In the genomic region with DNA sequence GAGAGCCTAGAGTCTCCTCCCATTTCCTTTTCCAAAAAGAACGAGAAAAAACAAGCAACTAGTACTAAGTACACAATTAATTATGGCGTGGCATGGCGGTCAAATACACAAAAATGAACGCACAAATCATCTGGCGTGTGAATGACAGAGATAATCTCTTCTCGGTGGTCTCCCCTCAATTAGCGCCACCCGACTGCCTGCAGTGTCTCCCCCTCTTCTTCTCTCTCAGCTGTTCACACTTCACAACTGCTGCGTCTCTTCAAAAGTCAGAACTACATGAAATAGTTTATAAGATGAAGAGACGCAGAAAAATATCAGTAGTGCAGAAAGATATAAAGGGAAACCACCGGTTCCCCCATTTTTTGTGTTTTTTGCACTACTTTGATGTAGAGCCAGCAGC, we compare ENCODE assay signal across 4 worm cellular contexts.
TF ChIP-seq lines count a peak whose summit lies in the region.

No protein-coding gene starts in this region.

TF ChIP-seq in whole organism, L2 larva, 48 proteins besides CTCF, POLR2A, EP300 and RAD21 (continues in another document):
- TF ChIP-seq zag-1 (tag; optimal IDR thresholded peaks at IDR 0.05; lab: Kevin White, UChicago) (peak; percentile 11), ZK546.5 (tag; optimal IDR thresholded peaks at IDR 0.05; lab: Kevin White, UChicago) (no peak), snpc-4 (tag; optimal IDR thresholded peaks at IDR 0.05; lab: Kevin White, UChicago) (peak; percentile 17), gmeb-1 (tag; optimal IDR thresholded peaks at IDR 0.05; lab: Kevin White, UChicago) (peak; percentile 32), Y55F3AM.14 (GFP tag; optimal IDR thresholded peaks at IDR 0.05; lab: Kevin White, UChicago) (no peak), lsy-2 (tag; optimal IDR thresholded peaks at IDR 0.05; lab: Kevin White, UChicago) (peak in 1 of 2 experiments; percentile 42), mab-5 (tag; optimal IDR thresholded peaks at IDR 0.05; lab: Kevin White, UChicago) (peak; percentile 63), crh-2 (tag; optimal IDR thresholded peaks at IDR 0.05; lab: Kevin White, UChicago) (peak; percentile 48), nhr-21 (tag; optimal IDR thresholded peaks at IDR 0.05; lab: Kevin White, UChicago) (peak; percentile 54), nhr-25 (tag; optimal IDR thresholded peaks at IDR 0.05; lab: Kevin White, UChicago) (peak; percentile 64), blmp-1 (tag; optimal IDR thresholded peaks at IDR 0.05; lab: Kevin White, UChicago; ENCODE audit: insufficient read depth) (peak; percentile 77), nhr-237 (tag; optimal IDR thresholded peaks at IDR 0.05; lab: Kevin White, UChicago) (no peak), C34F6.9 (tag; optimal IDR thresholded peaks at IDR 0.05; lab: Kevin White, UChicago) (peak; percentile 57), unc-55 (GFP tag; optimal IDR thresholded peaks at IDR 0.05; lab: Kevin White, UChicago) (peak; percentile 33), nhr-129 (tag; optimal IDR thresholded peaks at IDR 0.05; lab: Kevin White, UChicago) (peak; percentile 72), nhr-6 (tag; optimal IDR thresholded peaks at IDR 0.05; lab: Kevin White, UChicago) (peak; percentile 22), egl-27 (tag; optimal IDR thresholded peaks at IDR 0.05; lab: Kevin White, UChicago) (peak; percentile 70), lin-13 (GFP tag; optimal IDR thresholded peaks at IDR 0.05; lab: Kevin White, UChicago) (peak; percentile 35), R02D3.7 (tag; optimal IDR thresholded peaks at IDR 0.05; lab: Kevin White, UChicago) (no peak), nhr-77 (tag; optimal IDR thresholded peaks at IDR 0.05; lab: Kevin White, UChicago) (no peak), lin-11 (tag; optimal IDR thresholded peaks at IDR 0.05; lab: Kevin White, UChicago) (no peak), nhr-12 (tag; optimal IDR thresholded peaks at IDR 0.05; lab: Kevin White, UChicago) (no peak)

TF ChIP-seq in whole organism, L4 larva, 104 proteins besides CTCF, POLR2A, EP300 and RAD21 (continues in another document):
- TF ChIP-seq F49E8.2 (tag; optimal IDR thresholded peaks at IDR 0.05; lab: Kevin White, UChicago; ENCODE audit: borderline replicate concordance): no peak
- 0 out of 2 replicates have a peak, but pooled peaks have one; percentile 53 for TF ChIP-seq ceh-20 (GFP tag; IDR thresholded peaks at IDR 0.05; lab: Robert Waterston, UW)
- TF ChIP-seq cey-2 (tag; optimal IDR thresholded peaks at IDR 0.05; lab: Kevin White, UChicago; ENCODE audit: borderline replicate concordance, insufficient read depth): peak; percentile 19
- TF ChIP-seq tra-1 (GFP tag; IDR thresholded peaks at IDR 0.05; lab: Robert Waterston, UW): peak; percentile 90
- TF ChIP-seq madf-9 (GFP tag; conservative IDR thresholded peaks at IDR 0.05; lab: Robert Waterston, UW): peak; percentile 36; the same call in 1 of the 2 replicates
- peak; percentile 51; the same call in 1 of the 2 replicates for TF ChIP-seq pha-4 (GFP tag; IDR thresholded peaks at IDR 0.05; lab: Robert Waterston, UW)
- no peak for TF ChIP-seq pha-4 (tag; optimal IDR thresholded peaks at IDR 0.05; lab: Kevin White, UChicago)
- TF ChIP-seq dve-1 (tag; optimal IDR thresholded peaks at IDR 0.05; lab: Kevin White, UChicago; ENCODE audit: insufficient read depth): peak; percentile 67
- peak; percentile 36 for TF ChIP-seq rbr-2 (tag; optimal IDR thresholded peaks at IDR 0.05; lab: Kevin White, UChicago)
- TF ChIP-seq F44E2.7 (GFP tag; IDR thresholded peaks at IDR 0.05; lab: Robert Waterston, UW): no peak
- peak; percentile 48 to 51 for TF ChIP-seq lsy-2 (tag; optimal IDR thresholded peaks at IDR 0.05; lab: Kevin White, UChicago)
- TF ChIP-seq mes-2 (tag; optimal IDR thresholded peaks at IDR 0.05; lab: Kevin White, UChicago; ENCODE audit: poor library complexity, severe bottlenecking): peak; percentile 43
- peak; percentile 74 for TF ChIP-seq nhr-28 (tag; optimal IDR thresholded peaks at IDR 0.05; lab: Kevin White, UChicago)
- no peak for TF ChIP-seq Y48G9A.11 (GFP tag; IDR thresholded peaks at IDR 0.05; lab: Robert Waterston, UW)
- TF ChIP-seq dmd-6 (GFP tag; IDR thresholded peaks at IDR 0.05; lab: Robert Waterston, UW): peak; percentile 69
- TF ChIP-seq hlh-11 (tag; optimal IDR thresholded peaks at IDR 0.05; lab: Kevin White, UChicago): peak; percentile 91
- TF ChIP-seq mxl-3 (GFP tag; optimal IDR thresholded peaks at IDR 0.05; lab: Kevin White, UChicago): peak; percentile 69
- TF ChIP-seq D1046.2 (GFP tag; IDR thresholded peaks at IDR 0.05; lab: Robert Waterston, UW): no peak
- TF ChIP-seq nhr-11 (tag; optimal IDR thresholded peaks at IDR 0.05; lab: Kevin White, UChicago): peak; percentile 66
- no peak for TF ChIP-seq ceh-32 (tag; optimal IDR thresholded peaks at IDR 0.05; lab: Kevin White, UChicago; ENCODE audit: poor library complexity)

TF ChIP-seq in whole organism, late embryonic, 69 proteins besides CTCF, POLR2A, EP300 and RAD21 (continues in another document):
- TF ChIP-seq C08G9.2 (tag; optimal IDR thresholded peaks at IDR 0.05; lab: Kevin White, UChicago) (no peak), K09A11.1 (tag; optimal IDR thresholded peaks at IDR 0.05; lab: Kevin White, UChicago; ENCODE audit: insufficient read depth) (no peak), unc-42 (tag; optimal IDR thresholded peaks at IDR 0.05; lab: Kevin White, UChicago) (no peak), K02D7.2 (tag; optimal IDR thresholded peaks at IDR 0.05; lab: Kevin White, UChicago) (no peak), dve-1 (tag; optimal IDR thresholded peaks at IDR 0.05; lab: Kevin White, UChicago) (no peak), ceh-18 (tag; optimal IDR thresholded peaks at IDR 0.05; lab: Kevin White, UChicago) (peak; percentile 68), dmd-4 (tag; optimal IDR thresholded peaks at IDR 0.05; lab: Kevin White, UChicago; ENCODE audit: borderline replicate concordance) (peak; percentile 50), ceh-2 (tag; optimal IDR thresholded peaks at IDR 0.05; lab: Kevin White, UChicago) (peak; percentile 49), pha-4 (tag; optimal IDR thresholded peaks at IDR 0.05; lab: Kevin White, UChicago) (no peak), ceh-34 (tag; optimal IDR thresholded peaks at IDR 0.05; lab: Kevin White, UChicago) (peak; percentile 51), tbx-7 (tag; optimal IDR thresholded peaks at IDR 0.05; lab: Kevin White, UChicago) (no peak), T23F11.4 (GFP tag; optimal IDR thresholded peaks at IDR 0.05; lab: Kevin White, UChicago) (no peak), pqm-1 (tag; optimal IDR thresholded peaks at IDR 0.05; lab: Kevin White, UChicago) (no peak), unc-3 (GFP tag; conservative IDR thresholded peaks at IDR 0.05; lab: Robert Waterston, UW) (no peak), unc-3 (tag; optimal IDR thresholded peaks at IDR 0.05; lab: Kevin White, UChicago) (no peak), ceh-24 (tag; optimal IDR thresholded peaks at IDR 0.05; lab: Kevin White, UChicago) (peak; percentile 6), ceh-45 (GFP tag; IDR thresholded peaks at IDR 0.05; lab: Robert Waterston, UW) (no peak), ttx-3 (tag; optimal IDR thresholded peaks at IDR 0.05; lab: Kevin White, UChicago) (peak; percentile 16), nfya-1 (tag; optimal IDR thresholded peaks at IDR 0.05; lab: Kevin White, UChicago) (peak; percentile 54), ceh-14 (tag; optimal IDR thresholded peaks at IDR 0.05; lab: Kevin White, UChicago) (peak; percentile 68), ceh-6 (GFP tag; optimal IDR thresholded peaks at IDR 0.05; lab: Kevin White, UChicago) (no peak), fax-1 (tag; optimal IDR thresholded peaks at IDR 0.05; lab: Kevin White, UChicago) (no peak), ceh-31 (tag; optimal IDR thresholded peaks at IDR 0.05; lab: Kevin White, UChicago) (peak; percentile 73), ceh-9 (tag; optimal IDR thresholded peaks at IDR 0.05; lab: Kevin White, UChicago) (no peak), odd-2 (tag; optimal IDR thresholded peaks at IDR 0.05; lab: Kevin White, UChicago) (no peak)

TF ChIP-seq in whole organism, mixed stage, embryonic, 35 proteins besides CTCF, POLR2A, EP300 and RAD21 (continues in another document):
- TF ChIP-seq ham-2 (GFP tag; optimal IDR thresholded peaks at IDR 0.05; lab: Kevin White, UChicago) (peak; percentile 72), nhr-28 (tag; optimal IDR thresholded peaks at IDR 0.05; lab: Kevin White, UChicago) (no peak), ceh-83 (GFP tag; optimal IDR thresholded peaks at IDR 0.05; lab: Kevin White, UChicago) (no peak), unc-120 (tag; optimal IDR thresholded peaks at IDR 0.05; lab: Kevin White, UChicago; ENCODE audit: poor library complexity, severe bottlenecking) (peak; percentile 6), ceh-43 (GFP tag; optimal IDR thresholded peaks at IDR 0.05; lab: Kevin White, UChicago) (no peak), sem-2 (GFP tag; optimal IDR thresholded peaks at IDR 0.05; lab: Kevin White, UChicago) (peak; percentile 20), nhr-12 (tag; optimal IDR thresholded peaks at IDR 0.05; lab: Kevin White, UChicago) (no peak), zip-8 (tag; optimal IDR thresholded peaks at IDR 0.05; lab: Kevin White, UChicago) (no peak), drap-1 (GFP tag; optimal IDR thresholded peaks at IDR 0.05; lab: Kevin White, UChicago) (no peak), bed-3 (GFP tag; optimal IDR thresholded peaks at IDR 0.05; lab: Kevin White, UChicago) (peak; percentile 14), hlh-1 (tag; optimal IDR thresholded peaks at IDR 0.05; lab: Kevin White, UChicago) (peak; percentile 94), nhr-237 (tag; optimal IDR thresholded peaks at IDR 0.05; lab: Kevin White, UChicago) (peak; percentile 34), cnd-1 (tag; optimal IDR thresholded peaks at IDR 0.05; lab: Kevin White, UChicago) (peak; percentile 64), pha-4 (tag; optimal IDR thresholded peaks at IDR 0.05; lab: Kevin White, UChicago) (peak; percentile 12), mab-5 (tag; optimal IDR thresholded peaks at IDR 0.05; lab: Kevin White, UChicago) (no peak), unc-62 (GFP tag; optimal IDR thresholded peaks at IDR 0.05; lab: Kevin White, UChicago) (peak; percentile 89), nhr-76 (tag; optimal IDR thresholded peaks at IDR 0.05; lab: Kevin White, UChicago) (no peak), tbx-8 (GFP tag; optimal IDR thresholded peaks at IDR 0.05; lab: Kevin White, UChicago) (no peak), M03D4.4 (tag; optimal IDR thresholded peaks at IDR 0.05; lab: Kevin White, UChicago) (peak; percentile 21), elt-1 (tag; optimal IDR thresholded peaks at IDR 0.05; lab: Kevin White, UChicago; ENCODE audit: borderline replicate concordance, insufficient read depth) (peak; percentile 42), lin-32 (GFP tag; optimal IDR thresholded peaks at IDR 0.05; lab: Kevin White, UChicago) (no peak), snpc-4 (tag; optimal IDR thresholded peaks at IDR 0.05; lab: Kevin White, UChicago) (no peak), blmp-1 (tag; optimal IDR thresholded peaks at IDR 0.05; lab: Kevin White, UChicago) (no peak), mep-1 (tag; optimal IDR thresholded peaks at IDR 0.05; lab: Kevin White, UChicago) (peak; percentile 51), sptf-1 (tag; optimal IDR thresholded peaks at IDR 0.05; lab: Kevin White, UChicago) (peak; percentile 53), ces-1 (GFP tag; optimal IDR thresholded peaks at IDR 0.05; lab: Kevin White, UChicago) (peak; percentile 81), lin-13 (tag; optimal IDR thresholded peaks at IDR 0.05; lab: Kevin White, UChicago) (no peak)
